Worm (Caenorhabditis elegans) whole organism, young adult: ENCODE data around the gene mec-7.

Source experiments
- F52B5.7 ChIP-seq: sonication (generic microtip); optimal IDR thresholded peaks from 2 replicates; lab custom pipeline; 2016; ENCODE audit warnings: mild to moderate bottlenecking, missing genetic modification characterization, missing compliant biosample characterization
- akir-1 ChIP-seq: fragments of 200-800 bp; sonication (Bioruptor generic); optimal IDR thresholded peaks from 2 replicates; lab custom pipeline; 2018; ENCODE audit warnings: mild to moderate bottlenecking, missing genetic modification characterization, moderate library complexity, missing compliant biosample characterization
- atf-7 ChIP-seq: sonication (generic microtip); optimal IDR thresholded peaks from 2 replicates; lab custom pipeline; 2017; ENCODE audit warnings: mild to moderate bottlenecking, missing genetic modification characterization, missing compliant biosample characterization
- cebp-1 ChIP-seq, 2 experiments: fragments of 200-800 bp in 1 of 2; sonication (Bioruptor generic) in 1 of 2; sonication (generic microtip) in 1 of 2; IDR thresholded peaks in 1 of 2; optimal IDR thresholded peaks in 1 of 2; 2 replicates each; pipeline versions ENCODE4 v1.3.6 to Lab custom; 2017 to 2022; ENCODE audit warnings: missing compliant biosample characterization in 2 of 2, missing genetic modification characterization in 2 of 2, mild to moderate bottlenecking in 1 of 2, missing genetic modification reagents in 1 of 2, moderate library complexity in 1 of 2
- dox-1 ChIP-seq: fragments of 200-800 bp; sonication (Bioruptor generic); IDR thresholded peaks from 2 replicates; pipeline ENCODE4 v1.3.6; 2022; ENCODE audit warnings: missing genetic modification reagents, missing genetic modification characterization, missing compliant biosample characterization
- efl-1 ChIP-seq: fragments of 150-350 bp; optimal IDR thresholded peaks from 2 replicates; lab custom pipeline; 2014; ENCODE audit warnings: missing biosample characterization, missing genetic modification reagents, missing genetic modification characterization
- let-607 ChIP-seq, 2 experiments: fragments of 200-800 bp in 1 of 2; sonication (Bioruptor generic) in 1 of 2; sonication (generic microtip) in 1 of 2; optimal IDR thresholded peaks; 2 replicates each; lab custom pipeline; 2016 to 2018; ENCODE audit warnings: mild to moderate bottlenecking in 2 of 2, missing compliant biosample characterization in 2 of 2, missing genetic modification characterization in 2 of 2, moderate library complexity in 2 of 2, missing genotype in 1 of 2
- nhr-80 ChIP-seq: sonication (generic microtip); optimal IDR thresholded peaks from 2 replicates; lab custom pipeline; 2016; ENCODE audit warnings: missing genetic modification characterization, missing compliant biosample characterization
- rec-8 ChIP-seq, 2 experiments: sonication (generic microtip); optimal IDR thresholded peaks; 2 replicates each; lab custom pipeline; 2016; ENCODE audit warnings: mild to moderate bottlenecking in 2 of 2, missing genetic modification characterization in 2 of 2, missing genetic modification reagents in 2 of 2, missing genotype in 2 of 2, missing biosample characterization in 1 of 2, missing compliant biosample characterization in 1 of 2, moderate library complexity in 1 of 2
- tbp1 ChIP-seq: fragments of 200-800 bp; sonication (Bioruptor generic); optimal IDR thresholded peaks from 2 replicates; lab custom pipeline; 2018; ENCODE audit warnings: mild to moderate bottlenecking, missing genetic modification characterization, missing compliant biosample characterization
- ztf-22 ChIP-seq: fragments of 200-800 bp; sonication (Bioruptor generic); optimal IDR thresholded peaks from 2 replicates; lab custom pipeline; 2018; ENCODE audit warnings: mild to moderate bottlenecking, missing genetic modification characterization, moderate library complexity, missing compliant biosample characterization

mec-7 gene

DNA sequence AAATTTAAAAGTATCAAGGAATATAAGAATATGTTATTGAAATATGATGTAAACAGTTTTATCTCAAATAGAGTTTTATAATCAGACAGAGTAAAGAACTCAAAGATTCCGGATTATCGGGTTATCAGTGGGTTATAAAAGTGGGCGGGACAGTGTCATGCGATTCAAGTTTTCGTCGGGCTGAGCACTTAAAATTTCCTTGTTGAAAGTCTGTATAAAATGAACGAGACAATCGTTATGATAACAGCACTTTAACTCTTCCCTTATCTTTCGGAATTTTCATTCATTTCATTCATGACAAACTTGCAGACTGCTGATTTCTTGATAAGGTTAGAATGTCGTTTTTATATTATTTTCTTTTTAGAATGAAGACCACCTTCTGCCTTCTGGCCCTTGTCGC lies 50.9 kb downstream of the mec-7 start, which contains the start of gene spp-14:
Gene spp-14, plus strand, starts transcription at position 365 of the 400 bp plus-strand sequence.
- peak; percentile 60 for TF ChIP-seq atf-7 (tag; lab: Kevin White, UChicago)
- no peak for TF ChIP-seq akir-1 (GFP tag; lab: Kevin White, UChicago)
- no peak for TF ChIP-seq dox-1 (GFP tag; lab: Robert Waterston, UW)
- peak; percentile 52 for TF ChIP-seq ztf-22
- no peak for TF ChIP-seq F52B5.7 (tag; lab: Kevin White, UChicago)
- TF ChIP-seq cebp-1 (GFP tag; IDR thresholded peaks at IDR 0.05; lab: Robert Waterston, UW), result no peak
- TF ChIP-seq cebp-1 (tag; optimal IDR thresholded peaks at IDR 0.05; lab: Kevin White, UChicago), result peak; percentile 9
- TF ChIP-seq efl-1 (GFP tag; lab: Kevin White, UChicago), result no peak
- peak; percentile 23 for TF ChIP-seq tbp1 (GFP tag; lab: Kevin White, UChicago)
- peak; percentile 89 for TF ChIP-seq nhr-80
- no peak for TF ChIP-seq rec-8 (tag; optimal IDR thresholded peaks at IDR 0.05; lab: Kevin White, UChicago)
- TF ChIP-seq let-607 (tag; optimal IDR thresholded peaks at IDR 0.05; lab: Kevin White, UChicago), result peak in 1 of 2 experiments; percentile 3
- TF ChIP-seq, all 124 proteins: peak for 6
